Worm (Caenorhabditis elegans) whole organism, L4 larva: ENCODE results near the gene R166.3.
A peak's percentile ranks its signal among the peaks of the same experiment; 100 is the strongest.

Experiments
- D1046.2 ChIP-seq: fragments of 200-800 bp; sonication (Bioruptor generic); IDR thresholded peaks from 2 replicates; pipeline ENCODE4 v1.3.6; 2022; ENCODE audit warnings: missing genetic modification characterization, missing compliant biosample characterization
- F44E2.7 ChIP-seq: fragments of 200-800 bp; sonication (Bioruptor generic); IDR thresholded peaks from 2 replicates; pipeline ENCODE4 v2.1.2; 2022; ENCODE audit warnings: missing genetic modification characterization, missing compliant biosample characterization
- T20F7.1 ChIP-seq: fragments of 200-800 bp; sonication (Bioruptor generic); optimal IDR thresholded peaks from 2 replicates; lab custom pipeline; 2018; ENCODE audit warnings: mild to moderate bottlenecking, missing genetic modification characterization, missing compliant biosample characterization
- T26A8.4 ChIP-seq: fragments of 200-800 bp; sonication (Bioruptor generic); IDR thresholded peaks from 2 replicates; pipeline ENCODE4 v1.3.6; 2022; ENCODE audit warnings: missing genetic modification characterization, missing compliant biosample characterization
- Y105C5A.15 ChIP-seq: fragments of 200-800 bp; sonication (Bioruptor generic); IDR thresholded peaks from 2 replicates; pipeline ENCODE4 v1.3.6; 2022; ENCODE audit warnings: missing genetic modification characterization, missing compliant biosample characterization
- Y5F2A.4 ChIP-seq: fragments of 200-800 bp; sonication (Bioruptor generic); optimal IDR thresholded peaks from 2 replicates; lab custom pipeline; 2018; ENCODE audit warnings: mild to moderate bottlenecking, missing genetic modification characterization, missing compliant biosample characterization
- Y75B8A.6 ChIP-seq: fragments of 200-800 bp; sonication (Bioruptor generic); IDR thresholded peaks from 2 replicates; pipeline ENCODE4 v1.3.6; 2022; ENCODE audit warnings: missing genetic modification reagents, missing genetic modification characterization, missing compliant biosample characterization
- ZK337.2 ChIP-seq: fragments of 200-800 bp; sonication (Bioruptor generic); IDR thresholded peaks from 2 replicates; pipeline ENCODE4 v1.3.6; 2022; ENCODE audit warnings: missing genetic modification reagents, missing genetic modification characterization, missing compliant biosample characterization
- aha-1 ChIP-seq: fragments of 150-350 bp; peaks from one replicate; lab custom pipeline; 2014; ENCODE audit warnings: missing biosample characterization, missing genetic modification characterization
- ama-1 ChIP-seq: fragments of 150-350 bp; optimal IDR thresholded peaks from 2 replicates; lab custom pipeline; 2014; ENCODE audit warnings: inconsistent platforms, mixed read lengths
- arid-1 ChIP-seq: fragments of 200-800 bp; sonication (Bioruptor generic); conservative IDR thresholded peaks from 2 replicates; pipeline ENCODE4 v1.3.6; 2022; ENCODE audit warnings: missing genetic modification reagents, missing genetic modification characterization, missing compliant biosample characterization
- ceh-62 ChIP-seq: sonication (generic microtip); optimal IDR thresholded peaks from 2 replicates; lab custom pipeline; 2017; ENCODE audit warnings: missing biosample characterization, missing genetic modification characterization
- ces-1 ChIP-seq: fragments of 150-350 bp; sonication (generic microtip); optimal IDR thresholded peaks from 4 replicates; lab custom pipeline; 2014; ENCODE audit warnings: missing biosample characterization, missing genetic modification reagents, missing genetic modification characterization
- ctbp-1 ChIP-seq: fragments of 200-800 bp; sonication (Bioruptor generic); IDR thresholded peaks from 2 replicates; pipeline ENCODE4 v1.3.6; 2022; ENCODE audit warnings: missing genetic modification reagents, missing genetic modification characterization, missing compliant biosample characterization
- daf-16 ChIP-seq, 3 experiments: sonication (generic microtip); optimal IDR thresholded peaks; 2 replicates each; lab custom pipeline; 2016 to 2017; ENCODE audit warnings: missing genetic modification characterization in 3 of 3, missing genetic modification reagents in 3 of 3, mild to moderate bottlenecking in 2 of 3, missing compliant biosample characterization in 2 of 3, missing biosample characterization in 1 of 3, moderate library complexity in 1 of 3
- daf-8 ChIP-seq: fragments of 200-800 bp; sonication (Bioruptor generic); IDR thresholded peaks from 2 replicates; pipeline ENCODE4 v1.3.6; 2022; ENCODE audit warnings: missing genetic modification characterization, missing compliant biosample characterization
- dmd-6 ChIP-seq: fragments of 200-800 bp; sonication (Bioruptor generic); IDR thresholded peaks from 2 replicates; pipeline ENCODE4 v1.3.6; 2022; ENCODE audit warnings: missing genetic modification reagents, missing genetic modification characterization, missing compliant biosample characterization
- dpl-1 ChIP-seq: fragments of 150-350 bp; optimal IDR thresholded peaks from 2 replicates; lab custom pipeline; 2014; ENCODE audit warnings: missing biosample characterization, missing genetic modification reagents, missing genetic modification characterization
- duxl-1 ChIP-seq: sonication (generic microtip); optimal IDR thresholded peaks from 2 replicates; lab custom pipeline; 2016; ENCODE audit warnings: mild to moderate bottlenecking, missing genetic modification characterization, moderate library complexity, missing compliant biosample characterization; ENCODE audit not compliant: poor library complexity
- dve-1 ChIP-seq: sonication (generic microtip); optimal IDR thresholded peaks from 2 replicates; lab custom pipeline; 2017; ENCODE audit warnings: antibody characterized with exemption, mild to moderate bottlenecking, missing genetic modification characterization, missing compliant biosample characterization; ENCODE audit not compliant: insufficient read depth
- hmg-1.1 ChIP-seq: fragments of 200-800 bp; sonication (Bioruptor generic); IDR thresholded peaks from 2 replicates; pipeline ENCODE4 v1.3.6; 2022; ENCODE audit warnings: missing genetic modification reagents, missing genetic modification characterization, missing compliant biosample characterization
- jun-1 ChIP-seq: fragments of 150-350 bp; optimal IDR thresholded peaks from 2 replicates; lab custom pipeline; 2014; ENCODE audit warnings: missing biosample characterization, missing genetic modification reagents, missing genetic modification characterization
- lim-7 ChIP-seq: fragments of 200-800 bp; sonication (Bioruptor generic); IDR thresholded peaks from 2 replicates; pipeline ENCODE4 v1.3.6; 2022; ENCODE audit warnings: missing genetic modification characterization, missing compliant biosample characterization
- lin-15B ChIP-seq: fragments of 150-350 bp; sonication (generic microtip); optimal IDR thresholded peaks from 3 replicates; lab custom pipeline; 2014; ENCODE audit warnings: missing biosample characterization, missing genetic modification characterization
- lin-39 ChIP-seq: fragments of 150-350 bp; optimal IDR thresholded peaks from 2 replicates; lab custom pipeline; 2014; ENCODE audit warnings: missing biosample characterization, missing genetic modification reagents, missing genetic modification characterization
- lsy-2 ChIP-seq, 2 experiments: fragments of 150-350 bp in 1 of 2; sonication (generic microtip) in 1 of 2; optimal IDR thresholded peaks; 2 replicates each; lab custom pipeline; 2014 to 2017; ENCODE audit warnings: missing biosample characterization in 2 of 2, missing genetic modification characterization in 2 of 2
- madf-5 ChIP-seq, 2 experiments: fragments of 200-800 bp; sonication (Bioruptor generic); IDR thresholded peaks; 2 replicates each; pipeline ENCODE4 v1.3.6; 2022; ENCODE audit warnings: missing compliant biosample characterization in 2 of 2, missing genetic modification characterization in 2 of 2
- mep-1 ChIP-seq: fragments of 150-350 bp; sonication (generic microtip); optimal IDR thresholded peaks from 3 replicates; lab custom pipeline; 2014; ENCODE audit warnings: missing biosample characterization, missing genetic modification characterization
- mes-2 ChIP-seq: sonication (generic microtip); optimal IDR thresholded peaks from 2 replicates; lab custom pipeline; 2016; ENCODE audit warnings: missing genotype, mild to moderate bottlenecking, missing genetic modification characterization, missing compliant biosample characterization; ENCODE audit not compliant: poor library complexity, severe bottlenecking
- nhr-11 ChIP-seq: fragments of 150-350 bp; optimal IDR thresholded peaks from 2 replicates; lab custom pipeline; 2014; ENCODE audit warnings: missing biosample characterization, missing genetic modification characterization
- nhr-111 ChIP-seq: fragments of 200-800 bp; sonication (Bioruptor generic); optimal IDR thresholded peaks from 2 replicates; lab custom pipeline; 2018; ENCODE audit warnings: mild to moderate bottlenecking, missing genetic modification characterization, missing compliant biosample characterization
- nhr-42 ChIP-seq: fragments of 200-800 bp; sonication (Bioruptor generic); IDR thresholded peaks from 2 replicates; pipeline ENCODE4 v1.3.6; 2022; ENCODE audit warnings: missing genetic modification characterization, missing compliant biosample characterization
- nhr-6 ChIP-seq: fragments of 150-350 bp; optimal IDR thresholded peaks from 2 replicates; lab custom pipeline; 2014; ENCODE audit warnings: missing biosample characterization, missing genetic modification characterization
- nhr-76 ChIP-seq: fragments of 150-350 bp; optimal IDR thresholded peaks from 2 replicates; lab custom pipeline; 2014; ENCODE audit warnings: missing biosample characterization, missing genetic modification characterization
- pha-4 ChIP-seq, 2 experiments: fragments of 150-350 bp in 1 of 2; fragments of 200-800 bp in 1 of 2; sonication (Bioruptor generic) in 1 of 2; IDR thresholded peaks in 1 of 2; optimal IDR thresholded peaks in 1 of 2; 2 replicates each; pipeline versions ENCODE4 v1.3.6 to Lab custom; 2014 to 2022; ENCODE audit warnings: missing genetic modification characterization in 2 of 2, missing genetic modification reagents in 2 of 2, missing biosample characterization in 1 of 2, missing compliant biosample characterization in 1 of 2
- sdz-12 ChIP-seq: fragments of 200-800 bp; sonication (Bioruptor generic); optimal IDR thresholded peaks from 2 replicates; lab custom pipeline; 2018; ENCODE audit warnings: mild to moderate bottlenecking, missing genetic modification characterization, missing compliant biosample characterization
- set-16 ChIP-seq: fragments of 200-800 bp; sonication (Bioruptor generic); IDR thresholded peaks from 2 replicates; pipeline ENCODE4 v1.3.6; 2022; ENCODE audit warnings: missing genetic modification reagents, missing genetic modification characterization, missing compliant biosample characterization
- snpc-1.2 ChIP-seq: fragments of 200-800 bp; sonication (Bioruptor generic); IDR thresholded peaks from 2 replicates; pipeline ENCODE4 v1.3.6; 2022; ENCODE audit warnings: missing genetic modification reagents, missing genetic modification characterization, missing compliant biosample characterization
- unc-62 ChIP-seq, 3 experiments: fragments of 150-350 bp in 1 of 3; sonication (generic microtip); optimal IDR thresholded peaks in 2 of 3; peaks in 1 of 3; 1 replicate in 1 of 3; 2 replicates in 2 of 3; lab custom pipeline; 2014 to 2017; ENCODE audit warnings: missing biosample characterization in 3 of 3, missing genetic modification characterization in 3 of 3, missing genetic modification reagents in 3 of 3, missing genotype in 1 of 3
- zfp-3 ChIP-seq: fragments of 200-800 bp; sonication (Bioruptor generic); conservative IDR thresholded peaks from 2 replicates; pipeline ENCODE4 v1.3.6; 2022; ENCODE audit warnings: missing genetic modification reagents, missing genetic modification characterization, missing compliant biosample characterization

Gene R166.3

DNA sequence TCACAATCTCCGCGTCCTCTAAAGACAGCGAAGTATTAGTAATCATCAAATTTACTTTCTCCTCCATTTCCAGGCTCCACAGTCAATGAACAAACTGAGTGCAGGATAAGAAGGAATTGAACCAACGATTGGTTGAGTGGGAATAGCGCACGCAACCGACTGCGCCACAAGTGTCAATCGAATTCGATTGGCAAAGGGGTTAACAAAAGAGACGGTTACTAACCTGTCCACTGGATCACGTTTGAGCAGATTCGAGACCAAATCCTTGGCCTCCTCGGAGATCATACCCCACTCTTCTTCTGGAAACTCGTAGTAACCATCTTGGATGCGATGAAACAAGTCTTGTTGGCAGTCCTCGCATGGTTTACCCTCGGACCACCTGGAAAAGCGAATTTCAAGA is 6.1 kb upstream of the R166.3 start (continued):
- no peak for TF ChIP-seq nhr-6
- peak; percentile 64; the same call in 1 of the 2 replicates for TF ChIP-seq snpc-1.2 (GFP tag; lab: Robert Waterston, UW)
- TF ChIP-seq zfp-3 = 0 out of 2 replicates have a peak, but pooled peaks have one; percentile 24
- no peak for TF ChIP-seq dve-1 (tag; lab: Kevin White, UChicago)
- peak; percentile 68 for TF ChIP-seq sdz-12 (GFP tag; lab: Kevin White, UChicago)
- peak; percentile 36; the same call in 1 of the 2 replicates for TF ChIP-seq ctbp-1 (GFP tag; lab: Robert Waterston, UW)
- no peak for TF ChIP-seq mes-2 (tag; lab: Kevin White, UChicago)
- peak; percentile 75; the same call in 1 of the 2 replicates for TF ChIP-seq Y75B8A.6 (GFP tag; lab: Robert Waterston, UW)
- 0 out of 2 replicates have a peak, but pooled peaks have one; percentile 27 for TF ChIP-seq pha-4 (GFP tag; IDR thresholded peaks at IDR 0.05; lab: Robert Waterston, UW)
- no peak for TF ChIP-seq pha-4 (tag; optimal IDR thresholded peaks at IDR 0.05; lab: Kevin White, UChicago)

DNA sequence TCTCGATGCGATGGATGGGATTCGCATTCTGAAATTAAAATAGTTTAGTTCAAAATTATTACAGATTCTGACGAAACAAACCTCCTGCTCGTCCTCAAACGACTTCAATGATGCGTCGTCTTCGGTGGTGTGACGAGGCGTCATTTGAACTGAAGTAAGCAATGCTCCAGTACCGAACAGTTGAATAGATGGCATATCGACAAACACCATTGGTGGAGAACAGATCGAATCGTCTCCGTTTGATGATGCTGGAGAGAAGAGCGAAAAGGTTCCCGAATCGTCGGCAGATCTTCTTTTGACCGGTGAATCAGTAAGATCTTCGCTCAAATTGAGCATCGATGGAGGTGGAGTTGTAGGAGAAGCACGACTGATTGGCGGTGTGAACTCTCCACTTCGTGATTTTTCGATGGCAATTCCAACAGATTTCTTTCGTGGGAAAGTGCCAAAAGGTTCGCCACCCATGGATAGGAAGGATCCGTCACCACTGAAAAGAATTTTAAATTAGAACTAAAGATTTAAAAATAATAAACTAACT is 5.3 kb upstream of the R166.3 start:
- no peak for TF ChIP-seq ceh-62 (tag; lab: Kevin White, UChicago)
- 0 out of 2 replicates have a peak, but pooled peaks have one; percentile 9 for TF ChIP-seq T26A8.4
- TF ChIP-seq set-16 = peak; percentile 38; the same call in 1 of the 2 replicates
- peak; percentile 64; the same call in 1 of the 2 replicates for TF ChIP-seq zfp-3
- peak; percentile 5; the same call in 1 of the 2 replicates for TF ChIP-seq arid-1 (GFP tag; lab: Robert Waterston, UW)
- TF ChIP-seq duxl-1 (tag; lab: Kevin White, UChicago) = peak; percentile 25
- 0 out of 2 replicates have a peak, but pooled peaks have one; percentile 5 for TF ChIP-seq ZK337.2 (GFP tag; lab: Robert Waterston, UW)
- TF ChIP-seq dve-1 (tag; lab: Kevin White, UChicago) = peak; percentile 3
- TF ChIP-seq T20F7.1 = no peak
- no peak for TF ChIP-seq dmd-6 (GFP tag; lab: Robert Waterston, UW)
- peak; percentile 21; the same call in 1 of the 2 replicates for TF ChIP-seq hmg-1.1 (GFP tag; lab: Robert Waterston, UW)
- peak; percentile 56 for TF ChIP-seq pha-4 (GFP tag; IDR thresholded peaks at IDR 0.05; lab: Robert Waterston, UW)
- TF ChIP-seq pha-4 (tag; optimal IDR thresholded peaks at IDR 0.05; lab: Kevin White, UChicago) = no peak
- peak; percentile 2; the same call in 1 of the 2 replicates for TF ChIP-seq lim-7 (GFP tag; lab: Robert Waterston, UW)
- no peak for TF ChIP-seq Y105C5A.15 (GFP tag; lab: Robert Waterston, UW)
- TF ChIP-seq D1046.2 (GFP tag; lab: Robert Waterston, UW) = peak; percentile 10; the same call in 1 of the 2 replicates
- peak; percentile 94 for TF ChIP-seq aha-1
- TF ChIP-seq unc-62 (GFP tag; optimal IDR thresholded peaks at IDR 0.05 in 1 of 2; lab: Kevin White, UChicago) = peak in 1 of 2 experiments; percentile 74
- TF ChIP-seq unc-62 (tag; optimal IDR thresholded peaks at IDR 0.05; lab: Kevin White, UChicago) = no peak
- 0 out of 2 replicates have a peak, but pooled peaks have one; percentile 38 for TF ChIP-seq Y75B8A.6 (GFP tag; lab: Robert Waterston, UW)
- 0 out of 4 replicates have a peak, but pooled peaks of 1 of the 2 experiments have one; percentile 65 for TF ChIP-seq madf-5 (GFP tag; IDR thresholded peaks at IDR 0.05; lab: Robert Waterston, UW)

ce11 chrII:10543457-10544137 is 4.5 kb upstream of the R166.3 start:
- TF ChIP-seq nhr-76 (tag; lab: Kevin White, UChicago) (no peak), Y5F2A.4 (GFP tag; lab: Kevin White, UChicago) (peak; percentile 8), nhr-111 (GFP tag; lab: Kevin White, UChicago) (no peak), pha-4 (GFP tag; IDR thresholded peaks at IDR 0.05; lab: Robert Waterston, UW) (peak; percentile 25; the same call in 1 of the 2 replicates), pha-4 (tag; optimal IDR thresholded peaks at IDR 0.05; lab: Kevin White, UChicago) (no peak), dmd-6 (GFP tag; lab: Robert Waterston, UW) (peak; percentile 14), ama-1 (lab: Kevin White, UChicago) (peak; percentile 16), nhr-11 (peak; percentile 45), T26A8.4 (peak; percentile 6; the same call in 1 of the 2 replicates), daf-16 (GFP tag; optimal IDR thresholded peaks at IDR 0.05; lab: Kevin White, UChicago) (peak in 1 of 2 experiments; percentile 42), daf-16 (tag; optimal IDR thresholded peaks at IDR 0.05; lab: Kevin White, UChicago) (no peak), F44E2.7 (GFP tag; lab: Robert Waterston, UW) (peak; percentile 80), unc-62 (GFP tag; optimal IDR thresholded peaks at IDR 0.05 in 1 of 2; lab: Kevin White, UChicago) (peak in 1 of 2 experiments; percentile 22), unc-62 (tag; optimal IDR thresholded peaks at IDR 0.05; lab: Kevin White, UChicago) (no peak), madf-5 (GFP tag; IDR thresholded peaks at IDR 0.05; lab: Robert Waterston, UW) (0 out of 4 replicates have a peak, but pooled peaks of 1 of the 2 experiments have one; percentile 41), lin-15B (tag; lab: Kevin White, UChicago) (peak; percentile 2), mep-1 (tag; lab: Kevin White, UChicago) (peak; percentile 17), dpl-1 (GFP tag; lab: Kevin White, UChicago) (no peak), ces-1 (GFP tag; lab: Kevin White, UChicago) (no peak), lsy-2 (tag; optimal IDR thresholded peaks at IDR 0.05; lab: Kevin White, UChicago) (peak in 1 of 2 experiments; percentile 2), nhr-42 (peak; percentile 49), ctbp-1 (GFP tag; lab: Robert Waterston, UW) (peak; percentile 45; the same call in 1 of the 2 replicates), daf-8 (GFP tag; lab: Robert Waterston, UW) (no peak), jun-1 (tag; lab: Kevin White, UChicago) (no peak), lin-39 (no peak)
